Fruit fly (Drosophila melanogaster): ENCODE results near the gene CG34001.

DNA sequence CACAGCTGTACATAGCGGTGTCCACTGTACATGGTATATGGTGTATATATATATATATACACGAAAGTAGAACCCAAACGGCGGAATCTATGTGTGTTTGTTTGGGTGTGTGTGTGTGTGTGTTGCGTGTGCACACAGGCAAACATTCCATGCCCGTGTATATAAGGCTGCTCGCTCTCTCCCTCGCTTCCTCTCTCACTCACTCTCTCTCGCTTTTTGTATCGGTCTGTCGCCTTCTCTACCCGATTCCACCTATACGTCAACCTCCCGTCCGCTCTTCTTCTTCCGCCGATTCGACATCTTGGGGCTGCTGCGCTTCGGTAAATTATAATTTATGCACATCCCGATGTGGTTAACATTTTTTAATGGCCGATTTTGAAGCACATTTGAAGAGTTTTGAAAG, 43.3 kb downstream of the CG34001 start:
- TF ChIP-seq CG16779 (tag; optimal IDR thresholded peaks at IDR 0.05) (no peak), Gug (GFP tag; IDR thresholded peaks at IDR 0.05) (no peak), acj6 (GFP tag; optimal IDR thresholded peaks at IDR 0.05) (no peak), OdsH (GFP tag; optimal IDR thresholded peaks at IDR 0.05) (no peak)
